Worm (Caenorhabditis elegans) whole organism, L4/young adult: ENCODE data around the gene pqn-92.

Experiments
- W03F9.2 ChIP-seq: fragments of 150-350 bp; optimal IDR thresholded peaks from 2 replicates; lab custom pipeline; 2014; ENCODE audit warnings: missing biosample characterization, missing genetic modification characterization
- dao-5 ChIP-seq: sonication (generic microtip); optimal IDR thresholded peaks from 2 replicates; lab custom pipeline; 2016; ENCODE audit warnings: missing genotype, missing genetic modification characterization, moderate library complexity, missing compliant biosample characterization
- him-1 ChIP-seq: sonication (generic microtip); optimal IDR thresholded peaks from 2 replicates; lab custom pipeline; 2016; ENCODE audit warnings: missing genotype, missing genetic modification reagents, missing genetic modification characterization, missing compliant biosample characterization

Gene pqn-92

ce11 chrIII:12359265-12359664 is 51.7 kb downstream of the pqn-92 start, which contains the start of gene Y75B8A.34:
Gene Y75B8A.34, plus strand, starts transcription at chrIII:12359565.
- TF ChIP-seq dao-5 (tag; lab: Kevin White, UChicago), result no peak
- no peak for TF ChIP-seq W03F9.2
- TF ChIP-seq him-1, result no peak
